Worm (Caenorhabditis elegans) whole organism, late embryonic: Measurements from ENCODE around the gene str-171.

ENCODE experiments used
- K02D7.2 ChIP-seq: sonication (generic microtip); optimal IDR thresholded peaks from 2 replicates; lab custom pipeline; 2017; ENCODE audit warnings: mild to moderate bottlenecking, missing genetic modification characterization, missing compliant biosample characterization
- K09A11.1 ChIP-seq: sonication (generic microtip); optimal IDR thresholded peaks from 2 replicates; lab custom pipeline; 2017; ENCODE audit warnings: antibody characterized with exemption, mild to moderate bottlenecking, missing genetic modification characterization, missing compliant biosample characterization; ENCODE audit not compliant: insufficient read depth
- T23F11.4 ChIP-seq: fragments of 200-800 bp; sonication (Bioruptor generic); optimal IDR thresholded peaks from 2 replicates; lab custom pipeline; 2018; ENCODE audit warnings: mild to moderate bottlenecking, missing genetic modification characterization, missing compliant biosample characterization
- ahr-1 ChIP-seq: sonication (generic microtip); optimal IDR thresholded peaks from 2 replicates; lab custom pipeline; 2016; ENCODE audit warnings: missing genetic modification characterization, missing compliant biosample characterization
- ama-1 ChIP-seq: fragments of 150-350 bp; optimal IDR thresholded peaks from 2 replicates; lab custom pipeline; 2014
- ceh-19 ChIP-seq: fragments of 200-800 bp; sonication (Bioruptor generic); optimal IDR thresholded peaks from 2 replicates; lab custom pipeline; 2018; ENCODE audit warnings: mild to moderate bottlenecking, missing genetic modification characterization, missing compliant biosample characterization
- ceh-2 ChIP-seq: sonication (generic microtip); optimal IDR thresholded peaks from 2 replicates; lab custom pipeline; 2016; ENCODE audit warnings: missing genotype, missing genetic modification characterization, missing compliant biosample characterization
- ceh-24 ChIP-seq: sonication (generic microtip); optimal IDR thresholded peaks from 2 replicates; lab custom pipeline; 2016; ENCODE audit warnings: mild to moderate bottlenecking, missing genetic modification characterization, missing compliant biosample characterization
- ceh-31 ChIP-seq: sonication (generic microtip); optimal IDR thresholded peaks from 2 replicates; lab custom pipeline; 2016; ENCODE audit warnings: missing genetic modification characterization, missing compliant biosample characterization
- ceh-34 ChIP-seq: sonication (generic microtip); optimal IDR thresholded peaks from 2 replicates; lab custom pipeline; 2016; ENCODE audit warnings: mild to moderate bottlenecking, missing genetic modification characterization, missing compliant biosample characterization
- ceh-45 ChIP-seq: fragments of 200-800 bp; sonication (Bioruptor generic); IDR thresholded peaks from 2 replicates; pipeline ENCODE4 v1.3.6; 2022; ENCODE audit warnings: missing genetic modification reagents, missing genetic modification characterization, missing compliant biosample characterization
- elt-2 ChIP-seq: sonication (generic microtip); optimal IDR thresholded peaks from 2 replicates; lab custom pipeline; 2016; ENCODE audit warnings: missing genetic modification reagents, missing genetic modification characterization, missing compliant biosample characterization
- ets-4 ChIP-seq: sonication (generic microtip); optimal IDR thresholded peaks from 2 replicates; lab custom pipeline; 2016; ENCODE audit warnings: missing genetic modification characterization, missing compliant biosample characterization
- eyg-1 ChIP-seq: sonication (generic microtip); optimal IDR thresholded peaks from 2 replicates; lab custom pipeline; 2016; ENCODE audit warnings: missing genotype, missing genetic modification characterization, missing compliant biosample characterization
- fkh-10 ChIP-seq: fragments of 150-350 bp; optimal IDR thresholded peaks from 2 replicates; lab custom pipeline; 2014; ENCODE audit warnings: missing biosample characterization, missing genetic modification reagents, missing genetic modification characterization
- fkh-6 ChIP-seq: sonication (generic microtip); optimal IDR thresholded peaks from 2 replicates; lab custom pipeline; 2016; ENCODE audit warnings: missing genetic modification characterization, missing compliant biosample characterization
- gmeb-2 ChIP-seq: sonication (generic microtip); optimal IDR thresholded peaks from 2 replicates; lab custom pipeline; 2016; ENCODE audit warnings: missing genetic modification characterization, inconsistent platforms, missing compliant biosample characterization
- hlh-13 ChIP-seq: fragments of 200-800 bp; sonication (Bioruptor generic); optimal IDR thresholded peaks from 2 replicates; lab custom pipeline; 2018; ENCODE audit warnings: mild to moderate bottlenecking, missing genetic modification characterization, missing compliant biosample characterization
- hlh-30 ChIP-seq: sonication (generic microtip); optimal IDR thresholded peaks from 2 replicates; lab custom pipeline; 2017; ENCODE audit warnings: antibody characterized with exemption, missing genetic modification characterization, missing compliant biosample characterization; ENCODE audit not compliant: insufficient read depth
- hlh-6 ChIP-seq: sonication (generic microtip); optimal IDR thresholded peaks from 2 replicates; lab custom pipeline; 2016; ENCODE audit warnings: missing genotype, missing genetic modification characterization, missing compliant biosample characterization
- madf-2 ChIP-seq: sonication (generic microtip); optimal IDR thresholded peaks from 2 replicates; lab custom pipeline; 2017; ENCODE audit warnings: missing genetic modification characterization, missing compliant biosample characterization
- mec-3 ChIP-seq: sonication (generic microtip); optimal IDR thresholded peaks from 2 replicates; lab custom pipeline; 2016; ENCODE audit warnings: borderline replicate concordance, missing genetic modification characterization, missing compliant biosample characterization
- nhr-232 ChIP-seq: sonication (generic microtip); optimal IDR thresholded peaks from 2 replicates; lab custom pipeline; 2016; ENCODE audit warnings: missing genetic modification characterization, missing compliant biosample characterization
- npax-4 ChIP-seq: sonication (generic microtip); optimal IDR thresholded peaks from 2 replicates; lab custom pipeline; 2016; ENCODE audit warnings: missing genetic modification characterization, missing compliant biosample characterization
- pag-3 ChIP-seq: sonication (generic microtip); optimal IDR thresholded peaks from 2 replicates; lab custom pipeline; 2016; ENCODE audit warnings: missing compliant biosample characterization, missing genetic modification characterization, borderline replicate concordance
- pha-4 ChIP-seq: fragments of 150-350 bp; optimal IDR thresholded peaks from 2 replicates; lab custom pipeline; 2018; ENCODE audit warnings: missing biosample characterization, missing genetic modification reagents, missing genetic modification characterization
- pros-1 ChIP-seq: fragments of 150-350 bp; optimal IDR thresholded peaks from 2 replicates; lab custom pipeline; 2014; ENCODE audit warnings: missing biosample characterization, missing genetic modification reagents, missing genetic modification characterization
- syd-9 ChIP-seq: sonication (generic microtip); optimal IDR thresholded peaks from 2 replicates; lab custom pipeline; 2016; ENCODE audit warnings: mild to moderate bottlenecking, missing genetic modification characterization, moderate library complexity, missing compliant biosample characterization
- tbx-2 ChIP-seq: sonication (generic microtip); optimal IDR thresholded peaks from 2 replicates; lab custom pipeline; 2016; ENCODE audit warnings: missing genetic modification characterization, missing compliant biosample characterization
- tbx-7 ChIP-seq: sonication (generic microtip); optimal IDR thresholded peaks from 2 replicates; lab custom pipeline; 2016; ENCODE audit warnings: missing genotype, missing genetic modification characterization, missing compliant biosample characterization
- unc-3 ChIP-seq, 2 experiments: fragments of 200-800 bp in 1 of 2; sonication (Bioruptor generic) in 1 of 2; sonication (generic microtip) in 1 of 2; conservative IDR thresholded peaks in 1 of 2; optimal IDR thresholded peaks in 1 of 2; 2 replicates each; pipeline versions ENCODE4 v1.3.6 to Lab custom; 2016 to 2022; ENCODE audit warnings: missing compliant biosample characterization in 2 of 2, missing genetic modification characterization in 2 of 2, missing genetic modification reagents in 1 of 2
- unc-55 ChIP-seq: sonication (generic microtip); optimal IDR thresholded peaks from 2 replicates; lab custom pipeline; 2017; ENCODE audit warnings: missing biosample characterization, missing genetic modification reagents, missing genetic modification characterization
- unc-86 ChIP-seq: sonication (generic microtip); optimal IDR thresholded peaks from 2 replicates; lab custom pipeline; 2016; ENCODE audit warnings: missing genetic modification characterization, missing compliant biosample characterization
- zip-5 ChIP-seq: sonication (generic microtip); optimal IDR thresholded peaks from 2 replicates; lab custom pipeline; 2016; ENCODE audit warnings: missing genetic modification characterization, missing compliant biosample characterization
- ztf-16 ChIP-seq: sonication (generic microtip); optimal IDR thresholded peaks from 2 replicates; lab custom pipeline; 2017; ENCODE audit warnings: missing genetic modification characterization, missing compliant biosample characterization

str-171 gene

ce11 chrV:15132423-15132822, at the start of gene str-171:
TSS of gene str-171 (minus strand) at chrV:15132523.
- TF ChIP-seq hlh-13 (GFP tag; lab: Kevin White, UChicago): no peak
- TF ChIP-seq mec-3: no peak
- TF ChIP-seq tbx-2 (tag; lab: Kevin White, UChicago): no peak
- no peak for TF ChIP-seq ztf-16 (tag; lab: Kevin White, UChicago)
- TF ChIP-seq tbx-7 (tag; lab: Kevin White, UChicago): no peak
- no peak for TF ChIP-seq T23F11.4 (GFP tag; lab: Kevin White, UChicago)

- no peak for TF ChIP-seq hlh-30
- TF ChIP-seq gmeb-2: no peak
- TF ChIP-seq tbx-2 (tag; lab: Kevin White, UChicago): no peak
- no peak for TF ChIP-seq ceh-31 (tag; lab: Kevin White, UChicago)
- no peak for TF ChIP-seq hlh-13 (GFP tag; lab: Kevin White, UChicago)
- TF ChIP-seq ztf-16 (tag; lab: Kevin White, UChicago): no peak
- TF ChIP-seq unc-3 (GFP tag; conservative IDR thresholded peaks at IDR 0.05; lab: Robert Waterston, UW): no peak
- no peak for TF ChIP-seq unc-3 (tag; optimal IDR thresholded peaks at IDR 0.05; lab: Kevin White, UChicago)
- TF ChIP-seq pha-4 (tag; lab: Kevin White, UChicago): no peak
- no peak for TF ChIP-seq zip-5 (tag; lab: Kevin White, UChicago)
Observed at ce11 chrV:15181899-15182298, 49.6 kb upstream of the str-171 start.

DNA sequence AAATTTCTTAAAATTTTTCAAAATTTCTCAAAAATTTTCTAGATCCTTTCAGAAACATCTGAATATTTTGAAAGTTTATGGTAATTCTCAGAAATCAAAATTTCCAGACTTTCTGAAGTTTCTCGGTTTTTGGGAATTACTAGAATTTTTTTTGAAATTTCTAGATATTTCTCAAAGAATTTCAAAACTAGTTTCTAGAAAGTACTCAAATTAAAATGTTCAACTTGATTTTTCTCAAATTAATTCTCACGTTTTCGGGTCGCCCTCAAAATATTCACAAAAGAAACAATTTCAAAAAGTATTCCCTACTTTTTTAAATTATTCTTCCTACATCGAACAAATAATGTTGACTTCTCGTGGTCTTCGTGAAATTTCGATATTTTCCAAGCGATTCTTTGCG, 47.4 kb upstream of the str-171 start, which contains the start of gene T09F5.10:
T09F5.10 (plus strand) TSS at position 301 of the 400 bp plus-strand sequence.
- TF ChIP-seq pha-4 (tag; lab: Kevin White, UChicago) (no peak), ceh-31 (tag; lab: Kevin White, UChicago) (no peak), ets-4 (tag; lab: Kevin White, UChicago) (no peak), ceh-24 (tag; lab: Kevin White, UChicago) (no peak)

- TF ChIP-seq fkh-6 (tag; lab: Kevin White, UChicago) (no peak), unc-86 (tag; lab: Kevin White, UChicago) (no peak)
Observed at ce11 chrV:15175459-15175858, 43.1 kb upstream of the str-171 start, which contains the start of gene clec-47. TSS of gene clec-47 (plus strand) at chrV:15175759.

DNA sequence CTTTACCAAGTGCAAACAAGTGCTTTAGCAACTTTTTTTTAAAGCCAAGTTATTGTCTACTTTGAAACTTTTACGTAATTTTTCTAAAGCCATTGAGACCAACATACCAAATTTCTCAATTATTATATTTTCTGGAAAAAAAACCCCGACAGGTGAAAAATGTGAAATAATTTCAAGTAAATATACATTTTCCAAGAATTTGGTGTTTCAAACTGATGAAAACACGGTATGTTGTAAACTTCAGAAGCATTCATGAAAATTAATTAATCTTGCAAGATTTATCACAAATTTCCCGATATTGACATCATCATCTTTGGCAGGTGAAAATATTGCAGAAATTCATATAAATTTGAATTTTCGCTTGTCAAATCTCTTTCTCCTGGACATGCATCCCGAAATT, 30.4 kb upstream of the str-171 start, which contains the start of gene srz-11:
srz-11 (plus strand) TSS at position 386 of the 400 bp plus-strand sequence.
- TF ChIP-seq fkh-10: no peak
- no peak for TF ChIP-seq syd-9 (tag; lab: Kevin White, UChicago)
- no peak for TF ChIP-seq pros-1 (tag; lab: Kevin White, UChicago)
- TF ChIP-seq pag-3 (tag; lab: Kevin White, UChicago): no peak
- TF ChIP-seq ceh-24 (tag; lab: Kevin White, UChicago): no peak
- TF ChIP-seq K09A11.1 (tag; lab: Kevin White, UChicago): no peak
- no peak for TF ChIP-seq npax-4 (tag; lab: Kevin White, UChicago)
- TF ChIP-seq ceh-34 (tag; lab: Kevin White, UChicago): no peak

DNA sequence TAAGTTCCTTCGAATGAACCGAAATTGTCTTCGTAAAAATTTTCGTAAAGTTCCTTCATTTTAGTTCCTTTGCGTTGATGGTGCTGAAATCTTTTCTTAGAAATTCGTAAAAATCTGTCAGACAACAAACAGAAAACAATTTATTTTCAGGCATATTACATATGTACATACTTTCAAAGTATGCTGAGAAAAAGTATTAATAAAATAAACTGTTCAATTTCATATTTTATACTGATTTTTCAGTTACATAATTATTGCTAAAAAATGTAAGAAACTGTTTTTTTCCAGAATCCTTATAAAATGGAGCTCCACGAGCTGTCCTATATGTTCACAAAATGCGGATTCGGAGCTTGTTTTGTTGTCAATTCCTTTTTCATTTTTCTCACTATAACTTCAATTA, 26.4 kb upstream of the str-171 start, which contains the start of gene str-45:
str-45 (plus strand) TSS at position 301 of the 400 bp plus-strand sequence.
- TF ChIP-seq ets-4 (tag; lab: Kevin White, UChicago): no peak
- TF ChIP-seq tbx-7 (tag; lab: Kevin White, UChicago): no peak
- TF ChIP-seq K02D7.2 (tag; lab: Kevin White, UChicago): no peak
- no peak for TF ChIP-seq hlh-6
- TF ChIP-seq eyg-1 (tag; lab: Kevin White, UChicago): no peak
- no peak for TF ChIP-seq nhr-232 (tag; lab: Kevin White, UChicago)
- TF ChIP-seq ceh-2: no peak
- TF ChIP-seq ama-1 (lab: Kevin White, UChicago): no peak
- no peak for TF ChIP-seq unc-55 (GFP tag; lab: Kevin White, UChicago)
- no peak for TF ChIP-seq ceh-45
- TF ChIP-seq ahr-1 (tag; lab: Kevin White, UChicago): no peak
- TF ChIP-seq tbx-2 (tag; lab: Kevin White, UChicago): no peak
- TF ChIP-seq npax-4 (tag; lab: Kevin White, UChicago): no peak
- no peak for TF ChIP-seq ceh-31 (tag; lab: Kevin White, UChicago)
- TF ChIP-seq zip-5 (tag; lab: Kevin White, UChicago): no peak
- TF ChIP-seq fkh-10: no peak
- no peak for TF ChIP-seq ceh-19 (GFP tag; lab: Kevin White, UChicago)
- no peak for TF ChIP-seq madf-2 (tag; lab: Kevin White, UChicago)
- TF ChIP-seq pros-1 (tag; lab: Kevin White, UChicago): no peak
- no peak for TF ChIP-seq elt-2 (tag; lab: Kevin White, UChicago)
- TF ChIP-seq, all 69 proteins: peak for 0
